Worm (Caenorhabditis elegans) whole organism, mixed stage, embryonic: ENCODE data around the gene F56F11.1.

ENCODE experiments used
- ceh-83 ChIP-seq: fragments of 200-800 bp; sonication (Bioruptor generic); optimal IDR thresholded peaks from 2 replicates; lab custom pipeline; 2018; ENCODE audit warnings: mild to moderate bottlenecking, missing genetic modification characterization, missing compliant biosample characterization
- elt-3 ChIP-seq: fragments of 150-350 bp; optimal IDR thresholded peaks from 2 replicates; lab custom pipeline; 2014; ENCODE audit warnings: missing biosample characterization, missing genetic modification characterization
- lin-13 ChIP-seq: fragments of 150-350 bp; optimal IDR thresholded peaks from 2 replicates; lab custom pipeline; 2014; ENCODE audit warnings: missing biosample characterization, missing genetic modification characterization
- mep-1 ChIP-seq: fragments of 150-350 bp; optimal IDR thresholded peaks from 2 replicates; lab custom pipeline; 2017; ENCODE audit warnings: missing biosample characterization, missing genetic modification reagents, missing genetic modification characterization, inconsistent platforms
- nhr-237 ChIP-seq: fragments of 150-350 bp; optimal IDR thresholded peaks from 2 replicates; lab custom pipeline; 2014; ENCODE audit warnings: missing biosample characterization, missing genetic modification characterization
- pha-4 ChIP-seq: fragments of 150-350 bp; optimal IDR thresholded peaks from 2 replicates; lab custom pipeline; 2018; ENCODE audit warnings: missing biosample characterization, missing genetic modification reagents, missing genetic modification characterization
- unc-39 ChIP-seq: fragments of 150-350 bp; optimal IDR thresholded peaks from 2 replicates; lab custom pipeline; 2014; ENCODE audit warnings: missing biosample characterization, missing genetic modification characterization
- ztf-11 ChIP-seq: fragments of 150-350 bp; optimal IDR thresholded peaks from 2 replicates; lab custom pipeline; 2014; ENCODE audit warnings: missing biosample characterization, missing genetic modification characterization

- no peak for TF ChIP-seq unc-39 (tag; lab: Kevin White, UChicago)
- TF ChIP-seq ztf-11 (tag; lab: Kevin White, UChicago), result no peak
- no peak for TF ChIP-seq pha-4 (tag; lab: Kevin White, UChicago)
- no peak for TF ChIP-seq ceh-83
- no peak for TF ChIP-seq mep-1
- TF ChIP-seq nhr-237 (tag; lab: Kevin White, UChicago), result no peak
- no peak for TF ChIP-seq elt-3 (tag; lab: Kevin White, UChicago)
- no peak for TF ChIP-seq lin-13 (tag; lab: Kevin White, UChicago)
Observed at ce11 chrIII:2907819-2908218, 16.3 kb downstream of the F56F11.1 start.
